Fruit fly (Drosophila melanogaster): Measurements from ENCODE around the gene CG12375.
A peak's percentile ranks its signal among the peaks of the same experiment; 100 is the strongest.

CG12375 gene

dm6 chr2L:8083427-8084295 lies 43.0 kb downstream of the CG12375 start (continued):
- no peak for TF ChIP-seq grn (GFP tag; optimal IDR thresholded peaks at IDR 0.05)
- peak; percentile 4 for TF ChIP-seq shn (GFP tag; optimal IDR thresholded peaks at IDR 0.05)
- TF ChIP-seq CG13296 (GFP tag; optimal IDR thresholded peaks at IDR 0.05): no peak
- TF ChIP-seq lilli (GFP tag; optimal IDR thresholded peaks at IDR 0.05): no peak
- no peak for TF ChIP-seq CG9797 (GFP tag; optimal IDR thresholded peaks at IDR 0.05)
- no peak for TF ChIP-seq chif (GFP tag; optimal IDR thresholded peaks at IDR 0.05)
- no peak for TF ChIP-seq wdn (GFP tag; IDR thresholded peaks at IDR 0.05)
- TF ChIP-seq al (GFP tag; IDR thresholded peaks at IDR 0.05): no peak
- no peak for TF ChIP-seq CG16815 (GFP tag; optimal IDR thresholded peaks at IDR 0.05)
- TF ChIP-seq usp (GFP tag; optimal IDR thresholded peaks at IDR 0.05): no peak
- TF ChIP-seq Optix (GFP tag; IDR thresholded peaks at IDR 0.05): no peak
- TF ChIP-seq vvl (GFP tag; IDR thresholded peaks at IDR 0.05): 0 out of 2 replicates have a peak, but pooled peaks have one; percentile 24
- no peak for TF ChIP-seq CG3726 (GFP tag; IDR thresholded peaks at IDR 0.05)
- no peak for TF ChIP-seq toy (GFP tag; IDR thresholded peaks at IDR 0.05)
- no peak for TF ChIP-seq CG14667 (GFP tag; IDR thresholded peaks at IDR 0.05)
- TF ChIP-seq unc-4 (GFP tag; IDR thresholded peaks at IDR 0.05; ENCODE audit: partially characterized antibody): no peak
- TF ChIP-seq ranshi (GFP tag; IDR thresholded peaks at IDR 0.05): no peak
- TF ChIP-seq mirr (GFP tag; optimal IDR thresholded peaks at IDR 0.05): peak; percentile 45
- TF ChIP-seq HLHmδ (GFP tag; optimal IDR thresholded peaks at IDR 0.05): no peak
- no peak for TF ChIP-seq Dp (GFP tag; optimal IDR thresholded peaks at IDR 0.05)
- no peak for TF ChIP-seq CG16779 (GFP tag; IDR thresholded peaks at IDR 0.05)
- no peak for TF ChIP-seq CG17359 (tag; optimal IDR thresholded peaks at IDR 0.05)
- TF ChIP-seq Fer2 (tag; optimal IDR thresholded peaks at IDR 0.05): no peak
- TF ChIP-seq CG7839 (tag; optimal IDR thresholded peaks at IDR 0.05): no peak
- no peak for TF ChIP-seq kah (GFP tag; optimal IDR thresholded peaks at IDR 0.05)
- TF ChIP-seq CG8478 (optimal IDR thresholded peaks at IDR 0.05): peak; percentile 98
- no peak for TF ChIP-seq CrebB (tag; optimal IDR thresholded peaks at IDR 0.05)
- TF ChIP-seq slp2 (GFP tag; optimal IDR thresholded peaks at IDR 0.05): no peak
- no peak for TF ChIP-seq dysf (GFP tag; IDR thresholded peaks at IDR 0.05)
- TF ChIP-seq tap (tag; optimal IDR thresholded peaks at IDR 0.05): no peak
- no peak for TF ChIP-seq D (optimal IDR thresholded peaks at IDR 0.05)
- no peak for TF ChIP-seq D (GFP tag; optimal IDR thresholded peaks at IDR 0.05)
- TF ChIP-seq CG14860 (GFP tag; IDR thresholded peaks at IDR 0.05; ENCODE audit: partially characterized antibody): no peak
- no peak for TF ChIP-seq crc (GFP tag; optimal IDR thresholded peaks at IDR 0.05)
- no peak for TF ChIP-seq CG33557 (GFP tag; optimal IDR thresholded peaks at IDR 0.05)
- no peak for TF ChIP-seq Oaz (GFP tag; IDR thresholded peaks at IDR 0.05)
- TF ChIP-seq Myb (GFP tag; optimal IDR thresholded peaks at IDR 0.05): no peak
- no peak for TF ChIP-seq CG11456 (GFP tag; IDR thresholded peaks at IDR 0.05)
- no peak for TF ChIP-seq CG12942 (GFP tag; optimal IDR thresholded peaks at IDR 0.05)
- no peak for TF ChIP-seq CG12155 (GFP tag; optimal IDR thresholded peaks at IDR 0.05)
- TF ChIP-seq CG4617 (GFP tag; optimal IDR thresholded peaks at IDR 0.05; ENCODE audit: borderline replicate concordance): peak; percentile 54
- TF ChIP-seq CG13775 (GFP tag; optimal IDR thresholded peaks at IDR 0.05): no peak
- TF ChIP-seq dati (GFP tag; IDR thresholded peaks at IDR 0.05): no peak
- TF ChIP-seq Spps (tag; optimal IDR thresholded peaks at IDR 0.05): no peak
- no peak for TF ChIP-seq CG13624 (GFP tag; optimal IDR thresholded peaks at IDR 0.05)
- no peak for TF ChIP-seq Hr39 (optimal IDR thresholded peaks at IDR 0.05)
- no peak for TF ChIP-seq CG15514 (GFP tag; optimal IDR thresholded peaks at IDR 0.05)
- peak; percentile 76 for TF ChIP-seq CG1832 (GFP tag; optimal IDR thresholded peaks at IDR 0.05)
- TF ChIP-seq HLH3B (GFP tag; IDR thresholded peaks at IDR 0.05): no peak
- no peak for TF ChIP-seq C15 (GFP tag; IDR thresholded peaks at IDR 0.05)
- TF ChIP-seq btn (GFP tag; optimal IDR thresholded peaks at IDR 0.05): no peak
- no peak for TF ChIP-seq otp (GFP tag; IDR thresholded peaks at IDR 0.05)
